Worm (Caenorhabditis elegans) whole organism, L1 larva: ENCODE measurements around the gene tbc-3.
A peak's percentile ranks its signal among the peaks of the same experiment; 100 is the strongest.

Experiments used
- C16A3.4 ChIP-seq: fragments of 150-350 bp; optimal IDR thresholded peaks from 2 replicates; lab custom pipeline; 2014; ENCODE audit warnings: missing biosample characterization, missing genetic modification characterization
- C34B4.2 ChIP-seq: sonication (generic microtip); optimal IDR thresholded peaks from 2 replicates; lab custom pipeline; 2017; ENCODE audit warnings: mild to moderate bottlenecking, missing genetic modification characterization, missing compliant biosample characterization
- F16B12.6 ChIP-seq: fragments of 150-350 bp; optimal IDR thresholded peaks from 2 replicates; lab custom pipeline; 2014; ENCODE audit warnings: missing biosample characterization, missing genetic modification characterization
- Y116A8C.19 ChIP-seq: sonication (generic microtip); optimal IDR thresholded peaks from 2 replicates; lab custom pipeline; 2016; ENCODE audit warnings: missing compliant biosample characterization, missing genetic modification characterization, borderline replicate concordance
- blmp-1 ChIP-seq: fragments of 150-350 bp; optimal IDR thresholded peaks from 2 replicates; lab custom pipeline; 2014; ENCODE audit warnings: missing biosample characterization, missing genetic modification characterization
- ceh-88 ChIP-seq: fragments of 200-800 bp; sonication (Bioruptor generic); IDR thresholded peaks from 2 replicates; pipeline ENCODE4 v1.3.6; 2022; ENCODE audit warnings: missing genetic modification characterization, missing compliant biosample characterization
- ces-1 ChIP-seq: fragments of 150-350 bp; optimal IDR thresholded peaks from 2 replicates; lab custom pipeline; 2014; ENCODE audit warnings: missing biosample characterization, missing genetic modification reagents, missing genetic modification characterization
- dpl-1 ChIP-seq, 3 experiments: fragments of 150-350 bp in 2 of 3; sonication (generic microtip) in 1 of 3; optimal IDR thresholded peaks; 2 replicates each; lab custom pipeline; 2014 to 2017; ENCODE audit warnings: missing biosample characterization in 3 of 3, missing genetic modification characterization in 3 of 3, missing genetic modification reagents in 3 of 3
- efl-1 ChIP-seq, 4 experiments: fragments of 150-350 bp; optimal IDR thresholded peaks in 3 of 4; peaks in 1 of 4; 1 replicate in 1 of 4; 2 replicates in 3 of 4; lab custom pipeline; 2014; ENCODE audit warnings: missing biosample characterization in 2 of 4, missing genetic modification characterization in 2 of 4, missing genetic modification reagents in 2 of 4
- elt-3 ChIP-seq, 6 experiments: fragments of 150-350 bp in 1 of 6; sonication (generic microtip); optimal IDR thresholded peaks; 2 replicates each; lab custom pipeline; 2017 to 2018; ENCODE audit warnings: missing biosample characterization in 6 of 6, missing genetic modification characterization in 6 of 6, inconsistent platforms in 1 of 6
- fkh-10 ChIP-seq: sonication (generic microtip); optimal IDR thresholded peaks from 2 replicates; lab custom pipeline; 2017; ENCODE audit warnings: missing biosample characterization, missing genetic modification reagents, missing genetic modification characterization
- fkh-4 ChIP-seq: sonication (generic microtip); optimal IDR thresholded peaks from 2 replicates; lab custom pipeline; 2016; ENCODE audit warnings: missing compliant biosample characterization, missing genetic modification characterization, borderline replicate concordance
- fkh-8 ChIP-seq: sonication (generic microtip); optimal IDR thresholded peaks from 2 replicates; lab custom pipeline; 2016; ENCODE audit warnings: mild to moderate bottlenecking, missing genetic modification characterization, missing compliant biosample characterization
- grh-1 ChIP-seq: fragments of 200-800 bp; sonication (Bioruptor generic); IDR thresholded peaks from 2 replicates; pipeline ENCODE4 v1.3.6; 2022; ENCODE audit warnings: missing genetic modification reagents, missing genetic modification characterization, missing compliant biosample characterization
- hlh-17 ChIP-seq: fragments of 200-800 bp; sonication (Bioruptor generic); optimal IDR thresholded peaks from 2 replicates; lab custom pipeline; 2018; ENCODE audit warnings: missing genetic modification characterization, mild to moderate bottlenecking, missing compliant biosample characterization, moderate library complexity, borderline replicate concordance
- hlh-4 ChIP-seq: sonication (generic microtip); optimal IDR thresholded peaks from 2 replicates; lab custom pipeline; 2016; ENCODE audit warnings: mild to moderate bottlenecking, missing genetic modification characterization, missing compliant biosample characterization
- lin-13 ChIP-seq: fragments of 150-350 bp; optimal IDR thresholded peaks from 2 replicates; lab custom pipeline; 2014; ENCODE audit warnings: missing biosample characterization, missing genetic modification reagents, missing genetic modification characterization
- lin-14 ChIP-seq: fragments of 200-800 bp; sonication (Bioruptor generic); optimal IDR thresholded peaks from 2 replicates; lab custom pipeline; 2018; ENCODE audit warnings: mild to moderate bottlenecking, missing genetic modification characterization, moderate library complexity, missing compliant biosample characterization
- lin-15B ChIP-seq: fragments of 150-350 bp; sonication (generic microtip); optimal IDR thresholded peaks from 3 replicates; lab custom pipeline; 2014; ENCODE audit warnings: missing biosample characterization, missing genetic modification characterization
- lin-35 ChIP-seq, 2 experiments: fragments of 150-350 bp; optimal IDR thresholded peaks; 2 replicates each; lab custom pipeline; 2014; ENCODE audit warnings: missing biosample characterization in 2 of 2, missing genetic modification characterization in 2 of 2, missing genetic modification reagents in 2 of 2
- lir-3 ChIP-seq: sonication (generic microtip); optimal IDR thresholded peaks from 2 replicates; lab custom pipeline; 2016; ENCODE audit warnings: mild to moderate bottlenecking, missing genetic modification characterization, moderate library complexity, missing compliant biosample characterization; ENCODE audit not compliant: poor library complexity
- lsy-2 ChIP-seq, 2 experiments: fragments of 150-350 bp; optimal IDR thresholded peaks; 2 replicates each; lab custom pipeline; 2014; ENCODE audit warnings: missing biosample characterization in 2 of 2, missing genetic modification characterization in 2 of 2
- mep-1 ChIP-seq: fragments of 150-350 bp; optimal IDR thresholded peaks from 2 replicates; lab custom pipeline; 2014; ENCODE audit warnings: missing biosample characterization, missing genetic modification characterization
- nhr-28 ChIP-seq: fragments of 150-350 bp; optimal IDR thresholded peaks from 2 replicates; lab custom pipeline; 2014; ENCODE audit warnings: missing biosample characterization, missing genetic modification characterization
- nhr-47 ChIP-seq: sonication (generic microtip); optimal IDR thresholded peaks from 2 replicates; lab custom pipeline; 2016; ENCODE audit warnings: mild to moderate bottlenecking, missing genetic modification characterization, moderate library complexity, missing compliant biosample characterization
- nhr-71 ChIP-seq: sonication (generic microtip); optimal IDR thresholded peaks from 2 replicates; lab custom pipeline; 2016; ENCODE audit warnings: mild to moderate bottlenecking, missing genetic modification characterization, moderate library complexity, missing compliant biosample characterization
- nhr-77 ChIP-seq: fragments of 150-350 bp; optimal IDR thresholded peaks from 2 replicates; lab custom pipeline; 2014; ENCODE audit warnings: missing biosample characterization, missing genetic modification characterization
- skn-1 ChIP-seq: fragments of 150-350 bp; optimal IDR thresholded peaks from 2 replicates; lab custom pipeline; 2014; ENCODE audit warnings: missing biosample characterization, missing genetic modification characterization
- snu-23 ChIP-seq: sonication (generic microtip); optimal IDR thresholded peaks from 2 replicates; lab custom pipeline; 2016; ENCODE audit warnings: missing genetic modification characterization, missing compliant biosample characterization
- sptf-1 ChIP-seq: fragments of 150-350 bp; optimal IDR thresholded peaks from 2 replicates; lab custom pipeline; 2014; ENCODE audit warnings: missing biosample characterization, missing genetic modification characterization
- sup-37 ChIP-seq: fragments of 200-800 bp; sonication (Bioruptor generic); optimal IDR thresholded peaks from 2 replicates; lab custom pipeline; 2018; ENCODE audit warnings: mild to moderate bottlenecking, missing genetic modification characterization, missing compliant biosample characterization
- swsn-7 ChIP-seq: sonication (generic microtip); optimal IDR thresholded peaks from 2 replicates; lab custom pipeline; 2016; ENCODE audit warnings: missing genetic modification characterization, missing compliant biosample characterization
- tbx-2 ChIP-seq: sonication (generic microtip); optimal IDR thresholded peaks from 2 replicates; lab custom pipeline; 2016; ENCODE audit warnings: missing genetic modification characterization, missing compliant biosample characterization
- tlp-1 ChIP-seq: fragments of 150-350 bp; optimal IDR thresholded peaks from 2 replicates; lab custom pipeline; 2014; ENCODE audit warnings: missing biosample characterization, missing genetic modification characterization
- unc-30 ChIP-seq: sonication (generic microtip); optimal IDR thresholded peaks from 2 replicates; lab custom pipeline; 2017; ENCODE audit warnings: missing biosample characterization, missing genetic modification characterization
- unc-62 ChIP-seq: fragments of 150-350 bp; optimal IDR thresholded peaks from 2 replicates; lab custom pipeline; 2014; ENCODE audit warnings: missing biosample characterization, missing genetic modification reagents, missing genetic modification characterization
- vab-15 ChIP-seq: sonication (generic microtip); optimal IDR thresholded peaks from 2 replicates; lab custom pipeline; 2017; ENCODE audit warnings: missing genotype, mild to moderate bottlenecking, missing genetic modification characterization, missing compliant biosample characterization
- xbp-1 ChIP-seq: sonication (generic microtip); optimal IDR thresholded peaks from 2 replicates; lab custom pipeline; 2016; ENCODE audit warnings: missing genetic modification characterization, missing compliant biosample characterization
- zip-4 ChIP-seq: fragments of 200-800 bp; sonication (Bioruptor generic); optimal IDR thresholded peaks from 2 replicates; lab custom pipeline; 2018; ENCODE audit warnings: mild to moderate bottlenecking, missing genetic modification characterization, moderate library complexity, missing compliant biosample characterization
- ztf-11 ChIP-seq, 2 experiments: sonication (generic microtip); optimal IDR thresholded peaks; 2 replicates each; lab custom pipeline; 2016 to 2017; ENCODE audit warnings: missing genetic modification characterization in 2 of 2, missing biosample characterization in 1 of 2, missing compliant biosample characterization in 1 of 2

The tbc-3 gene

DNA sequence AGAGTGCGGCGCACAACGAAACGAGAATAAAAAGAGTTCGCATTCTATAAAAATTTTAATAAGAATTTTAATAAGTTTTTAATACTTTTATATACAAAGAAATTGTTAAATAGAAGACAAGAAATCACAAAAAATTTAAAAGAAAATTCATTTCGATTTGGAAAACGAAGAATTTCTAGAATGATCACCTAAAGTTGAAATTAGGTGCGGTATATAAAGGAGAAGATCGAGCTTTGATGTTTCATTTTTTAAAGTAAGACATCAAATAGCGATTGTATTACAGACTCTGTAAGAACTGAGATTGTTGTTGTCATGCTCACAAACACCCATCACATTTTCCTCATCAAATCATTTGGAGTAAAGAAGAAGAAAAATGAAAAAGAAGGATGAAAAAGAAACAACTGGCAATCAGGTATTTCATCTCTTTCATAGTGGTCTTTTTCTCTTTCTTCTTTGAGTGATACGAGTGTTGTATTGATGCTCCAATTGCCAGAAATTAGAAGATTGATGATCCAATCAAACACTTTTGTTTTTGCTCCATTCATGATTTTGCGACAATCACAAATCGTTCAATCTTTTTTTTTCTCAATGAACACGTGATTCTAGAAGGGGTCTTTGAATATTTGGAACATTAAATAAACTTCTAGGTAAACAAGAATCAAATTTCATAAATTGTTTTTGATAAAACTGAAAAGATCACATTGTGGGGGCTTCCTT lies 29.5 kb downstream of the tbc-3 start, which contains the start of gene dur-1 (continued):
- TF ChIP-seq vab-15 (tag; lab: Kevin White, UChicago), result no peak
- TF ChIP-seq, all 84 proteins: peak for 10

ce11 chrIV:9932055-9932454 lies 33.2 kb downstream of the tbc-3 start, which contains the start of the genes trmt-10A and F25H8.2:
TSS of gene trmt-10A (minus strand) at chrIV:9932213.
TSS of gene F25H8.2 (plus strand) at chrIV:9932235.
- TF ChIP-seq lir-3 (tag; lab: Kevin White, UChicago) (no peak), lin-14 (GFP tag; lab: Kevin White, UChicago) (peak; percentile 58), dpl-1 (GFP tag; optimal IDR thresholded peaks at IDR 0.05; lab: Kevin White, UChicago) (peak; percentile 49 to 75 (median 52)), mep-1 (tag; lab: Kevin White, UChicago) (peak; percentile 77), unc-30 (tag; lab: Kevin White, UChicago) (no peak), fkh-10 (GFP tag; lab: Kevin White, UChicago) (no peak), hlh-4 (tag; lab: Kevin White, UChicago) (no peak), ztf-11 (tag; optimal IDR thresholded peaks at IDR 0.05; lab: Kevin White, UChicago) (no peak), elt-3 (tag; optimal IDR thresholded peaks at IDR 0.05; lab: Kevin White, UChicago) (peak in 1 of 6 experiments; percentile 50), nhr-77 (no peak), unc-62 (no peak), tbx-2 (tag; lab: Kevin White, UChicago) (no peak), nhr-71 (tag; lab: Kevin White, UChicago) (peak; percentile 36), xbp-1 (tag; lab: Kevin White, UChicago) (peak; percentile 13), lin-35 (GFP tag; optimal IDR thresholded peaks at IDR 0.05; lab: Kevin White, UChicago) (peak; percentile 62 to 79), F16B12.6 (tag; lab: Kevin White, UChicago) (peak; percentile 3), lin-15B (tag; lab: Kevin White, UChicago) (peak; percentile 78), nhr-28 (tag; lab: Kevin White, UChicago) (no peak), nhr-47 (tag; lab: Kevin White, UChicago) (peak; percentile 30), snu-23 (GFP tag; lab: Kevin White, UChicago) (peak; percentile 38), grh-1 (no peak), C16A3.4 (tag; lab: Kevin White, UChicago) (peak; percentile 67), skn-1 (tag; lab: Kevin White, UChicago) (peak; percentile 77), lsy-2 (tag; optimal IDR thresholded peaks at IDR 0.05; lab: Kevin White, UChicago) (peak; percentile 34 to 83), efl-1 (optimal IDR thresholded peaks at IDR 0.05; lab: Kevin White, UChicago) (peak; percentile 47 to 54), efl-1 (GFP tag; optimal IDR thresholded peaks at IDR 0.05 in 1 of 2; lab: Kevin White, UChicago) (peak; percentile 62 to 91)

- TF ChIP-seq efl-1 (optimal IDR thresholded peaks at IDR 0.05; lab: Kevin White, UChicago) (no peak), efl-1 (GFP tag; optimal IDR thresholded peaks at IDR 0.05 in 1 of 2; lab: Kevin White, UChicago) (peak in 1 of 2 experiments; percentile 1), ces-1 (no peak)
Measured at ce11 chrIV:9933580-9933979, 34.8 kb downstream of the tbc-3 start, which contains the start of gene spe-29. TSS of gene spe-29 (plus strand) at chrIV:9933880.

ce11 chrIV:9943214-9943613 lies 44.4 kb downstream of the tbc-3 start:
- TF ChIP-seq unc-62, result no peak
- no peak for TF ChIP-seq ceh-88 (GFP tag; lab: Robert Waterston, UW)
- TF ChIP-seq elt-3 (tag; optimal IDR thresholded peaks at IDR 0.05; lab: Kevin White, UChicago), result no peak
- TF ChIP-seq C34B4.2 (tag; lab: Kevin White, UChicago), result no peak
- no peak for TF ChIP-seq blmp-1 (tag; lab: Kevin White, UChicago)
- TF ChIP-seq dpl-1 (GFP tag; optimal IDR thresholded peaks at IDR 0.05; lab: Kevin White, UChicago), result no peak
- no peak for TF ChIP-seq tlp-1
- TF ChIP-seq unc-30 (tag; lab: Kevin White, UChicago), result no peak
- no peak for TF ChIP-seq Y116A8C.19 (tag; lab: Kevin White, UChicago)
- TF ChIP-seq grh-1, result no peak
- TF ChIP-seq fkh-8 (tag; lab: Kevin White, UChicago), result no peak
- TF ChIP-seq swsn-7 (tag; lab: Kevin White, UChicago), result no peak
- no peak for TF ChIP-seq lin-13 (GFP tag; lab: Kevin White, UChicago)
- no peak for TF ChIP-seq sup-37
- TF ChIP-seq zip-4 (GFP tag; lab: Kevin White, UChicago), result no peak
- TF ChIP-seq sptf-1 (tag; lab: Kevin White, UChicago), result no peak
- TF ChIP-seq fkh-4 (tag; lab: Kevin White, UChicago), result no peak
- TF ChIP-seq lin-35 (GFP tag; optimal IDR thresholded peaks at IDR 0.05; lab: Kevin White, UChicago), result no peak
- TF ChIP-seq hlh-17, result no peak
